Worm (Caenorhabditis elegans): ENCODE measurements around the gene vha-5.

DNA sequence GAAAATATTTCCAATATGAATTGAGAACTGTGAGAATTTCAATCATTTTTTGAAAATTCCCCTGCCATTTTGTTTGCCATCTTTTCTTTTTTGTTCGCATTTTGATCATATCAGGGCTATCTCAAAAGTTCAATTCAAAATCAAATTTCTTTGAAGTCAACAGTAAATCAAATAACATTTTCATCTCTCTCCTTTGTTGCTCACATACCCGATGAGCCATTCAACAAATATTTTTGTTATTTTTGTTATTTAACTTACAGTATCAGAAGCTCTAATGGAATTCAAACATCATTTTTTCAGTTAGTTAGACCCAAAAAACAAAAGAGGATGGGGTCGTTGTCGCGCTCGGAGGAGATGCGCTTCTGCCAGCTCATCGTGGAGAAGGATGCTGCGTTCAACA, at the start of gene vha-5:
- no peak for TF ChIP-seq nhr-28 (tag; optimal IDR thresholded peaks at IDR 0.05)
- no peak for TF ChIP-seq ces-1 (GFP tag; optimal IDR thresholded peaks at IDR 0.05)
- no peak for TF ChIP-seq lin-39 (tag; optimal IDR thresholded peaks at IDR 0.05)
- no peak for TF ChIP-seq rnt-1 (tag; optimal IDR thresholded peaks at IDR 0.05)
- TF ChIP-seq tlp-1 (tag; optimal IDR thresholded peaks at IDR 0.05): no peak
- no peak for TF ChIP-seq lin-15B (tag; optimal IDR thresholded peaks at IDR 0.05)
- TF ChIP-seq nhr-11 (tag; optimal IDR thresholded peaks at IDR 0.05): no peak
- no peak for TF ChIP-seq fkh-10 (GFP tag; optimal IDR thresholded peaks at IDR 0.05)
- TF ChIP-seq ztf-11 (tag; optimal IDR thresholded peaks at IDR 0.05): no peak
- TF ChIP-seq aly-2 (tag; optimal IDR thresholded peaks at IDR 0.05): no peak
- no peak for TF ChIP-seq mdl-1 (tag; optimal IDR thresholded peaks at IDR 0.05)
- TF ChIP-seq nhr-85 (tag): no peak
- TF ChIP-seq nhr-47 (tag; optimal IDR thresholded peaks at IDR 0.05): no peak
- no peak for TF ChIP-seq skn-1 (tag; optimal IDR thresholded peaks at IDR 0.05)

All from whole organism, L1 larva.